Fruit fly (Drosophila melanogaster): ENCODE measurements around the gene CG7600.

CG7600 gene

DNA sequence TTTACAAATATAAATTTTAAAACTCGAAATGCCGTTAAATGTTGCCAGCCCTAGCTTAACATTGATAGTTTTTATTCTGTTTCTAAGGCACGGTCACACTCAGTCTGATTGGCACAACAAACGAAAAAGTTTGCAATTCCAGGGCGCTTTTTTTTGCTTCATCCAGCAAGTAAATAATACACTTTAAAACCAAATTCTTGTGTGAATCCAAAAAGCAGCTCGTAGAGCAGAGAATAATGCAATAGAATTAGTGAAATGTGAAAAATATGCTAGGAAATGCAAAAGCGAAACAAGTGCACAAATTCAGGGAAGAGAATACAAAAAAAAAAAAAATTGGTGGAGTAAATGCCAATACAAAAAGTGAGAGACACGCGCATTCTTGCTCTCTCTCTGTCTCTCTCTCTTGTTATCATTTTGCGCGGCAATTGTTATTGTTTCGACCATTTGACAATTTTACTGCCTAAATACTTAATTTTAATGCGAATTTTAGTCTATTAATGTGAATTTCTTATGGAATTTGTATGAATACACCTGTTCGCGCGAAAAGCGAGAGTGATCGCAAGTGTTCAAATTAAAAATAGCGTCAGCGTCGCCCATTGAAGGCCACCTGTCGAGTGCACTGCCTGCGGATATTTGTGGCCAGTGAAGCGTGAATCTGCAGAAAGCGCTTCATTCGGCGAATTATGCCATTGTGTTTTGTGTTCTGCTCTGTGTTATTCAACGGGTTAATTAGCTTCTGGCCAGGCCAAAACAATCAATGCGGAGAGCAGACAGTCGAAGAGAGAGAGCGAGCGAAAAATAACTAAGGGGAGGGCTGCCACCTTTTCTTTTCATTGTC is 4.0 kb downstream of the CG7600 start, which contains the start of gene CG42671:
TSS of gene CG42671 (plus strand) at position 100 of the 838 bp plus-strand sequence.
- TF ChIP-seq cnc (optimal IDR thresholded peaks at IDR 0.05) (no peak), Hr96 (GFP tag; optimal IDR thresholded peaks at IDR 0.05) (no peak), kay (GFP tag; ENCODE audit: borderline replicate concordance) (peak; percentile 27), CG7101 (tag; optimal IDR thresholded peaks at IDR 0.05) (peak; percentile 4), Clk (GFP tag; optimal IDR thresholded peaks at IDR 0.05) (no peak), Mnt (GFP tag; optimal IDR thresholded peaks at IDR 0.05) (peak; percentile 55), cic (GFP tag; optimal IDR thresholded peaks at IDR 0.05) (peak; percentile 29), bab1 (GFP tag; optimal IDR thresholded peaks at IDR 0.05) (peak; percentile 50), CG14711 (tag; optimal IDR thresholded peaks at IDR 0.05) (no peak), CG1620 (GFP tag; optimal IDR thresholded peaks at IDR 0.05) (peak; percentile 48), CG33017 (tag; optimal IDR thresholded peaks at IDR 0.05) (peak; percentile 7), tj (GFP tag; optimal IDR thresholded peaks at IDR 0.05) (peak; percentile 67)

DNA sequence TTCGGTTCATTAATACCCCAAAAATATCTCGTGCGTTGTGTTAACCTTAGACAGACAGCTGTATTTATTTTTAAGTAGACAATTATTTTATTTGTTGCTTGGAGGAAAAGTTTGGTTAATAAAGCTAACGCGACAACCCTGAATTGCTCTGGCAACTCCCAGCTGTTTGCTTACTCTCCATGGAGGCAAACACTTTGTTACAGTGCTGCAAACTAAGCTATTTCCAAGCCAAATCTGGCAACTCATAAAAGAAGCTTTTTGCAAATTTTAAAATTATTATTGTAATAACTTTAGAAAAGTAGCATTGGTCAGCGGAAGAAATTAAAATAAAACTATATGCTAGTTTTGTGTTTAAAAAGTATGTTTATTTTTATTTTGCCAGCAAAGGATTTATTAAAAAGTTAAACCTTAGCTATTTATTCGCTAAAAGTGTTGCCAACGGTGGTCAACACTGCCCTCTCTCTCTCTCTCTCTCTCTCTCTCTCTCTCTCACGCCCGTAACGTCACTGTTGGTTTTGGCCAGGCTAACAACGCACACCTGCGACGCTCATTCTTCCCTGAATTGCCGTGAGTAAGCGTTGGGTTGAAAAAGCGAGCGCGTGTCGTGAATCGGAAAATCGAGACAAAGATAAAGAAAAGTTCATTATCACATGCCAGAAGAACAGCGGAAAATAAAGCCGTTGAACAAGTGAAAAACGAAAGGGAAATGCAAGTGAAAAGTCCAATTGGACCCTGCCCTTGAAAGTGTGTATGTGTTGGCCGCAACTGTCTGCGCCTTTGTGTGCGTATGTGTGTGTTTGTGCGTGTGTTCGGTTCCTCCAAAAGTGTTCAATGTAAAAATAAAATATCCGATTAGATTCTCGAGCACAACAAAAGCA is 4.9 kb downstream of the CG7600 start:
- TF ChIP-seq Clk (GFP tag; optimal IDR thresholded peaks at IDR 0.05) (peak; percentile 79), CG12768 (GFP tag; optimal IDR thresholded peaks at IDR 0.05) (peak; percentile 85), CG7101 (tag; optimal IDR thresholded peaks at IDR 0.05) (peak; percentile 88), CG1620 (GFP tag; optimal IDR thresholded peaks at IDR 0.05) (no peak), CG11617 (GFP tag; optimal IDR thresholded peaks at IDR 0.05) (peak; percentile 77), Crg-1 (GFP tag; optimal IDR thresholded peaks at IDR 0.05) (peak; percentile 79), CG33017 (tag; optimal IDR thresholded peaks at IDR 0.05) (peak; percentile 89), tj (GFP tag; optimal IDR thresholded peaks at IDR 0.05) (no peak), cic (GFP tag; optimal IDR thresholded peaks at IDR 0.05) (peak; percentile 64), toe (GFP tag; optimal IDR thresholded peaks at IDR 0.05) (peak; percentile 74), bab1 (GFP tag; optimal IDR thresholded peaks at IDR 0.05) (peak; percentile 88), pad (GFP tag; optimal IDR thresholded peaks at IDR 0.05) (peak; percentile 62), kay (GFP tag; ENCODE audit: borderline replicate concordance) (peak; percentile 96), Hr96 (GFP tag; optimal IDR thresholded peaks at IDR 0.05) (peak; percentile 69), ovo (GFP tag; optimal IDR thresholded peaks at IDR 0.05) (no peak), cnc (optimal IDR thresholded peaks at IDR 0.05) (no peak), CG14711 (tag; optimal IDR thresholded peaks at IDR 0.05) (peak; percentile 99), CG5204 (GFP tag; optimal IDR thresholded peaks at IDR 0.05) (no peak), CG7045 (GFP tag; optimal IDR thresholded peaks at IDR 0.05) (peak; percentile 81), Mnt (GFP tag; optimal IDR thresholded peaks at IDR 0.05) (peak; percentile 60)

DNA sequence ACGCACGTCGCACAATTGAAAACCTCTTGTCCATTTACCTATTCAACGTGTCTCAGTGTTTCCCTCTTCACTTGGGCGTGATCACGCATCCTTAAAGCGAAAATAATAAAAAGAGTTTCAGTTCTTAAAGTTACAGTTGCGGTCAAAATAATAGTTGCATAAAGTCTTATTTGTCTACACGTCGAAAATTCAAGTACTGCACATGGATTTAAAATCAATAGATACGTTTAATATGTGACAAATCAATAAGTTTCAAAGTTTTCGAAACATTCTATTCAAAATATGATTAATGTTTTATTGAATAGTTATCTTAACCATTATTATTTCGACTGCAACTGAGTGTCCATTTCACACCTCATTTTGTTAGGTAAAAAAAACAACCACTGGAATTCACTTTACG is 5.6 kb downstream of the CG7600 start:
- TF ChIP-seq cnc (optimal IDR thresholded peaks at IDR 0.05) (no peak), cic (GFP tag; optimal IDR thresholded peaks at IDR 0.05) (no peak), toe (GFP tag; optimal IDR thresholded peaks at IDR 0.05) (no peak), CG12768 (GFP tag; optimal IDR thresholded peaks at IDR 0.05) (no peak), Hr96 (GFP tag; optimal IDR thresholded peaks at IDR 0.05) (no peak), CG7101 (tag; optimal IDR thresholded peaks at IDR 0.05) (no peak), bab1 (GFP tag; optimal IDR thresholded peaks at IDR 0.05) (no peak), CG11617 (GFP tag; optimal IDR thresholded peaks at IDR 0.05) (no peak), Clk (GFP tag; optimal IDR thresholded peaks at IDR 0.05) (no peak), CG33017 (tag; optimal IDR thresholded peaks at IDR 0.05) (no peak), ovo (GFP tag; optimal IDR thresholded peaks at IDR 0.05) (no peak), CG1620 (GFP tag; optimal IDR thresholded peaks at IDR 0.05) (no peak), Crg-1 (GFP tag; optimal IDR thresholded peaks at IDR 0.05) (no peak), pad (GFP tag; optimal IDR thresholded peaks at IDR 0.05) (no peak)

DNA sequence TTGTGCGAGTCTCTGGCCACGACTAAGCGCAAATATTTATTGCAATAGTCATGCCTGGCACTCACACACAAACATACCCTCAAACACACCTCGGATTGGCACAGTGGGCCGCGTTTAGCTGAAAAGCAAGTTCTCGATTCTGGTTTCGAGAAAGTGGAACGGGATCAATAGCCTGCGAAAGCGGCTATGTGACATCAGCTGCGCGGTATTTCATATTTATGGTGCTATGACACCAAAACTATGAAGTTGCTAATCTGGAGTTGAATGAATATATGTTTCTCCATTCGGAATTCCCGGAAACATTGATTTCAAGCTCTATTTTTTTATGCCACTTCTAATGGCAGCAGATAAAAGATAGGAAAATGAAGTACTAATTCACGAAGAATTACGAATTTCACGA is 7.3 kb downstream of the CG7600 start:
- TF ChIP-seq pad (GFP tag; optimal IDR thresholded peaks at IDR 0.05) = no peak
- no peak for TF ChIP-seq ovo (GFP tag; optimal IDR thresholded peaks at IDR 0.05)
- TF ChIP-seq CG12768 (GFP tag; optimal IDR thresholded peaks at IDR 0.05) = no peak
- TF ChIP-seq Crg-1 (GFP tag; optimal IDR thresholded peaks at IDR 0.05) = no peak
- no peak for TF ChIP-seq CG5204 (GFP tag; optimal IDR thresholded peaks at IDR 0.05)
- no peak for TF ChIP-seq CG1620 (GFP tag; optimal IDR thresholded peaks at IDR 0.05)
- no peak for TF ChIP-seq Clk (GFP tag; optimal IDR thresholded peaks at IDR 0.05)

DNA sequence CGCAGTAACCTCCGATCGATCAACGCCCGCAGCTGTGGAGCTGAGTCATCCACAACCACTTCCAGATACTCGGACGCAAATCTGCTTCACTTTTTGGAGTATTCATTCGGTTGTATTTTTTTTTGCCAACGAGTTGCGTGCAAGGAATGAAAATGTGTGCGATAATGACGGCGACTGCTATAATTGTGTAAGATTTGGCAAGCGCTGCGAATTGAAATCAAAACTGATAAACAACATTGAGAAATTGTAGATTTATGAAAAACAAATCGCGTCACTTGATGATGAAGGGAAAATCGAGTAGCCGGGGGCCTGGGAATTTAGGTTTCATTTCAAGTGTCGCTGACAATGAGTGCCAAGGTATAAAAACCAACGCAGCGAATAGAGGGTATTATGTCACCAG is 8.3 kb downstream of the CG7600 start:
- TF ChIP-seq Clk (GFP tag; optimal IDR thresholded peaks at IDR 0.05) (no peak), CG7101 (tag; optimal IDR thresholded peaks at IDR 0.05) (no peak), CG1620 (GFP tag; optimal IDR thresholded peaks at IDR 0.05) (no peak), toe (GFP tag; optimal IDR thresholded peaks at IDR 0.05) (no peak), tj (GFP tag; optimal IDR thresholded peaks at IDR 0.05) (peak; percentile 58)

DNA sequence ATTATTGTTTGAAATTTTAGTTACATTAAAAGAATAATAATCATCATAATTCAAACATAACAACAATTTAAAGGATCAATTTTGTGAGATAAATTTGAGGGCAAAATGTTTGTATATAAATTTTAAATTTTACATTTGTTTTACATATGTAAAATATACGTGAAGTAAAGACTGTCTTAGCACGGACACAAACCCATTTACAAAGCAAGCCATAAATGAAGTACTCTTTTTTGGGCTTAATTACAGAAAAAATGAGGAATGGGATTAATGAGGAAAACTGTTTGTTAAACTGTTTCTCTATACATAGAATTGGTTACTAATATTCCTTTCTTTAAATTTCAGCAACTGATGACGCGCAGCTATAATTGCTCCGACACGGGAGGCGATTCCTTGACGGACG is 14.1 kb downstream of the CG7600 start:
- TF ChIP-seq CG14711 (tag; optimal IDR thresholded peaks at IDR 0.05) = no peak
- TF ChIP-seq kay (GFP tag; ENCODE audit: borderline replicate concordance) = peak; percentile 72

Measured in whole organism, adult.